Fruit fly (Drosophila melanogaster) whole organism, embryonic: Measurements from ENCODE around the gene TFAM.

Experiments used
- Adf1 ChIP-seq: fragments of 200-800 bp; sonication (Bioruptor generic); IDR thresholded peaks from 2 replicates; pipeline ENCODE4 v1.3.6; 2022; ENCODE audit warnings: missing biosample characterization, missing genetic modification characterization
- BtbVII ChIP-seq: fragments of 200-800 bp; sonication (Bioruptor generic); optimal IDR thresholded peaks from 3 replicates; lab custom pipeline; 2017; ENCODE audit warnings: missing biosample characterization, mild to moderate bottlenecking, missing genetic modification characterization
- CG11504 ChIP-seq: fragments of 200-800 bp; sonication (Bioruptor generic); optimal IDR thresholded peaks from 3 replicates; lab custom pipeline; 2019; ENCODE audit warnings: missing biosample characterization, mild to moderate bottlenecking, missing genetic modification characterization, moderate library complexity
- CG11723 ChIP-seq: fragments of 200-800 bp; sonication (Bioruptor generic); optimal IDR thresholded peaks from 2 replicates; lab custom pipeline; 2017; ENCODE audit warnings: missing biosample characterization, mild to moderate bottlenecking, missing genetic modification characterization
- CG12071 ChIP-seq: fragments of 200-800 bp; sonication (Bioruptor generic); optimal IDR thresholded peaks from 3 replicates; lab custom pipeline; 2018; ENCODE audit warnings: missing biosample characterization, mild to moderate bottlenecking, missing genetic modification characterization
- CG12104 ChIP-seq: fragments of 200-800 bp; sonication (Bioruptor generic); optimal IDR thresholded peaks from 3 replicates; lab custom pipeline; 2016; ENCODE audit warnings: missing biosample characterization, missing genetic modification characterization
- CG12769 ChIP-seq: fragments of 200-800 bp; sonication (Bioruptor generic); optimal IDR thresholded peaks from 2 replicates; lab custom pipeline; 2019; ENCODE audit warnings: missing biosample characterization, mild to moderate bottlenecking, missing genetic modification characterization, moderate library complexity
- CG14965 ChIP-seq: fragments of 200-800 bp; sonication (Bioruptor generic); optimal IDR thresholded peaks from 2 replicates; lab custom pipeline; 2016; ENCODE audit warnings: missing biosample characterization, missing genetic modification characterization, borderline replicate concordance
- CG1529 ChIP-seq: fragments of 200-800 bp; sonication (Bioruptor generic); optimal IDR thresholded peaks from 3 replicates; lab custom pipeline; 2018; ENCODE audit warnings: missing biosample characterization, missing genetic modification characterization
- CG16813 ChIP-seq: fragments of 200-800 bp; sonication (Bioruptor generic); IDR thresholded peaks from 3 replicates; pipeline ENCODE4 v1.3.6; 2022; ENCODE audit warnings: missing biosample characterization, missing genetic modification characterization; ENCODE audit not compliant: partially characterized antibody
- CG17186 ChIP-seq: fragments of 200-800 bp; sonication (Bioruptor generic); optimal IDR thresholded peaks from 3 replicates; lab custom pipeline; 2017; ENCODE audit warnings: missing biosample characterization, missing genetic modification reagents, missing genetic modification characterization
- CG17829 ChIP-seq: fragments of 200-800 bp; optimal IDR thresholded peaks from 2 replicates; lab custom pipeline; 2019; ENCODE audit warnings: missing biosample characterization, mild to moderate bottlenecking, missing genetic modification characterization, moderate library complexity
- CG18599 ChIP-seq: fragments of 200-800 bp; sonication (Bioruptor generic); optimal IDR thresholded peaks from 3 replicates; lab custom pipeline; 2017; ENCODE audit warnings: missing biosample characterization, missing genetic modification characterization, mild to moderate bottlenecking, moderate library complexity, missing genetic modification reagents
- CG18619 ChIP-seq: fragments of 200-800 bp; sonication (Bioruptor generic); optimal IDR thresholded peaks from 3 replicates; lab custom pipeline; 2017; ENCODE audit warnings: missing biosample characterization, mild to moderate bottlenecking, missing genetic modification characterization
- CG2678 ChIP-seq: fragments of 200-800 bp; sonication (Bioruptor generic); optimal IDR thresholded peaks from 3 replicates; lab custom pipeline; 2019; ENCODE audit warnings: missing biosample characterization, mild to moderate bottlenecking, missing genetic modification characterization, moderate library complexity
- CG4360 ChIP-seq: fragments of 200-800 bp; sonication (Bioruptor generic); IDR thresholded peaks from 2 replicates; pipeline ENCODE4 v1.3.6; 2022; ENCODE audit warnings: missing biosample characterization, missing genetic modification characterization
- CG9876 ChIP-seq: fragments of 200-800 bp; sonication (Bioruptor generic); optimal IDR thresholded peaks from 2 replicates; lab custom pipeline; 2016; ENCODE audit warnings: missing biosample characterization, missing genetic modification characterization
- Dref ChIP-seq: fragments of 200-800 bp; sonication (Bioruptor generic); IDR thresholded peaks from 2 replicates; pipeline ENCODE4 v1.3.6; 2022; ENCODE audit warnings: missing biosample characterization, missing genetic modification characterization
- ERR ChIP-seq: fragments of 200-800 bp; sonication (Bioruptor generic); optimal IDR thresholded peaks from 2 replicates; lab custom pipeline; 2016; ENCODE audit warnings: missing biosample characterization, missing genetic modification characterization
- Elba2 ChIP-seq: fragments of 200-800 bp; sonication (Bioruptor generic); optimal IDR thresholded peaks from 3 replicates; lab custom pipeline; 2016; ENCODE audit warnings: missing biosample characterization, missing genetic modification characterization
- Fer1 ChIP-seq: fragments of 200-800 bp; sonication (Bioruptor generic); optimal IDR thresholded peaks from 2 replicates; lab custom pipeline; 2017; ENCODE audit warnings: missing biosample characterization, mild to moderate bottlenecking, missing genetic modification characterization
- HLH54F ChIP-seq: fragments of 200-800 bp; sonication (Bioruptor generic); optimal IDR thresholded peaks from 3 replicates; lab custom pipeline; 2016; ENCODE audit warnings: missing biosample characterization, missing genetic modification characterization
- Hr3 ChIP-seq: fragments of 200-800 bp; sonication (Bioruptor generic); optimal IDR thresholded peaks from 3 replicates; lab custom pipeline; 2016; ENCODE audit warnings: missing biosample characterization, missing genetic modification characterization
- Lim3 ChIP-seq: fragments of 200-800 bp; sonication (Bioruptor generic); IDR thresholded peaks from 2 replicates; pipeline ENCODE4 v1.3.6; 2022; ENCODE audit warnings: missing biosample characterization, missing genetic modification characterization
- MESR4 ChIP-seq: fragments of 200-800 bp; sonication (Bioruptor generic); optimal IDR thresholded peaks from 2 replicates; lab custom pipeline; 2018; ENCODE audit warnings: missing biosample characterization, mild to moderate bottlenecking, missing genetic modification characterization, moderate library complexity
- Poxn ChIP-seq: fragments of 200-800 bp; sonication (Bioruptor generic); IDR thresholded peaks from 2 replicates; pipeline ENCODE4 v1.3.6; 2022; ENCODE audit warnings: missing biosample characterization, missing genetic modification characterization
- aop ChIP-seq: fragments of 200-800 bp; sonication (Bioruptor generic); IDR thresholded peaks from 2 replicates; pipeline ENCODE4 v1.3.6; 2022; ENCODE audit warnings: missing biosample characterization, missing genetic modification characterization
- ap ChIP-seq: fragments of 200-800 bp; sonication (Bioruptor generic); IDR thresholded peaks from 2 replicates; pipeline ENCODE4 v1.3.6; 2022; ENCODE audit warnings: missing biosample characterization, missing genetic modification characterization
- bcd ChIP-seq: fragments of 200-800 bp; sonication (Bioruptor generic); optimal IDR thresholded peaks from 2 replicates; lab custom pipeline; 2017; ENCODE audit warnings: missing biosample characterization, mild to moderate bottlenecking, missing genetic modification characterization
- caup ChIP-seq: fragments of 200-800 bp; sonication (Bioruptor generic); optimal IDR thresholded peaks from 3 replicates; lab custom pipeline; 2017; ENCODE audit warnings: missing biosample characterization, mild to moderate bottlenecking, missing genetic modification characterization, moderate library complexity; ENCODE audit not compliant: severe bottlenecking
- chn ChIP-seq: fragments of 200-800 bp; sonication (Bioruptor generic); optimal IDR thresholded peaks from 2 replicates; lab custom pipeline; 2016; ENCODE audit warnings: missing biosample characterization, missing genetic modification characterization
- dysf ChIP-seq: fragments of 200-800 bp; sonication (Bioruptor generic); IDR thresholded peaks from 3 replicates; pipeline ENCODE4 v1.3.6; 2022; ENCODE audit warnings: missing biosample characterization, missing genetic modification characterization
- eve ChIP-seq, 2 experiments: fragments of >200 bp; optimal IDR thresholded peaks; 2 replicates each; lab custom pipeline; 2017; ENCODE audit warnings: missing biosample characterization in 2 of 2, missing genetic modification characterization in 2 of 2
- ewg ChIP-seq: fragments of 200-800 bp; sonication (Bioruptor generic); optimal IDR thresholded peaks from 3 replicates; lab custom pipeline; 2017; ENCODE audit warnings: mild to moderate bottlenecking, missing biosample characterization, missing genetic modification reagents, missing genetic modification characterization
- fd3F ChIP-seq: fragments of 200-800 bp; sonication (Bioruptor generic); optimal IDR thresholded peaks from 2 replicates; lab custom pipeline; 2018; ENCODE audit warnings: missing biosample characterization, mild to moderate bottlenecking, missing genetic modification characterization, moderate library complexity
- gfzf ChIP-seq: fragments of 200-800 bp; sonication (Bioruptor generic); optimal IDR thresholded peaks from 2 replicates; lab custom pipeline; 2016; ENCODE audit warnings: missing biosample characterization, mild to moderate bottlenecking, missing genetic modification characterization, moderate library complexity
- insv ChIP-seq, 2 experiments: fragments of 200-800 bp; sonication (Bioruptor generic); optimal IDR thresholded peaks; 3 replicates each; lab custom pipeline; 2016 to 2018; ENCODE audit warnings: missing biosample characterization in 2 of 2, missing genetic modification characterization in 2 of 2
- inv ChIP-seq: fragments of 200-800 bp; sonication (Bioruptor generic); IDR thresholded peaks from 2 replicates; pipeline ENCODE4 v1.3.6; 2022; ENCODE audit warnings: missing biosample characterization, missing genetic modification characterization; ENCODE audit not compliant: partially characterized antibody
- lbe ChIP-seq: fragments of 200-800 bp; sonication (Bioruptor generic); optimal IDR thresholded peaks from 2 replicates; lab custom pipeline; 2016; ENCODE audit warnings: missing biosample characterization, mild to moderate bottlenecking, missing genetic modification characterization
- nau ChIP-seq: fragments of 200-800 bp; sonication (Bioruptor generic); optimal IDR thresholded peaks from 3 replicates; lab custom pipeline; 2017; ENCODE audit warnings: missing biosample characterization, mild to moderate bottlenecking, missing genetic modification characterization, missing genetic modification reagents
- nom ChIP-seq: fragments of 200-800 bp; sonication (Bioruptor generic); optimal IDR thresholded peaks from 2 replicates; lab custom pipeline; 2017; ENCODE audit warnings: missing biosample characterization, missing genetic modification characterization, mild to moderate bottlenecking, moderate library complexity, missing genetic modification reagents
- peb ChIP-seq: fragments of 200-800 bp; sonication (Bioruptor generic); IDR thresholded peaks from 2 replicates; pipeline ENCODE4 v1.3.6; 2022; ENCODE audit warnings: missing biosample characterization, missing genetic modification characterization
- phol ChIP-seq: fragments of 200-800 bp; sonication (Bioruptor generic); optimal IDR thresholded peaks from 3 replicates; lab custom pipeline; 2018; ENCODE audit warnings: missing biosample characterization, mild to moderate bottlenecking, missing genetic modification characterization, moderate library complexity
- ranshi ChIP-seq: fragments of 200-800 bp; sonication (Bioruptor generic); IDR thresholded peaks from 2 replicates; pipeline ENCODE4 v1.3.6; 2022; ENCODE audit warnings: missing biosample characterization, missing genetic modification characterization
- sens-2 ChIP-seq: fragments of 200-800 bp; sonication (Bioruptor generic); IDR thresholded peaks from 2 replicates; pipeline ENCODE4 v1.3.6; 2022; ENCODE audit warnings: missing biosample characterization, missing genetic modification characterization
- tup ChIP-seq: fragments of 200-800 bp; sonication (Bioruptor generic); optimal IDR thresholded peaks from 2 replicates; lab custom pipeline; 2016; ENCODE audit warnings: missing biosample characterization, mild to moderate bottlenecking, missing genetic modification characterization, moderate library complexity
- unc-4 ChIP-seq: fragments of 200-800 bp; sonication (Bioruptor generic); IDR thresholded peaks from 2 replicates; pipeline ENCODE4 v1.3.6; 2022; ENCODE audit warnings: missing biosample characterization, missing genetic modification characterization; ENCODE audit not compliant: partially characterized antibody
- wor ChIP-seq: fragments of 200-800 bp; sonication (Bioruptor generic); IDR thresholded peaks from 2 replicates; pipeline ENCODE4 v1.3.6; 2022; ENCODE audit warnings: missing biosample characterization, missing genetic modification characterization
- yki ChIP-seq: fragments of >200 bp; optimal IDR thresholded peaks from 3 replicates; lab custom pipeline; 2018
- zen2 ChIP-seq: fragments of 200-800 bp; sonication (Bioruptor generic); IDR thresholded peaks from 3 replicates; pipeline ENCODE4 v1.3.6; 2022; ENCODE audit warnings: missing biosample characterization, missing genetic modification characterization; ENCODE audit not compliant: partially characterized antibody

Gene TFAM

DNA sequence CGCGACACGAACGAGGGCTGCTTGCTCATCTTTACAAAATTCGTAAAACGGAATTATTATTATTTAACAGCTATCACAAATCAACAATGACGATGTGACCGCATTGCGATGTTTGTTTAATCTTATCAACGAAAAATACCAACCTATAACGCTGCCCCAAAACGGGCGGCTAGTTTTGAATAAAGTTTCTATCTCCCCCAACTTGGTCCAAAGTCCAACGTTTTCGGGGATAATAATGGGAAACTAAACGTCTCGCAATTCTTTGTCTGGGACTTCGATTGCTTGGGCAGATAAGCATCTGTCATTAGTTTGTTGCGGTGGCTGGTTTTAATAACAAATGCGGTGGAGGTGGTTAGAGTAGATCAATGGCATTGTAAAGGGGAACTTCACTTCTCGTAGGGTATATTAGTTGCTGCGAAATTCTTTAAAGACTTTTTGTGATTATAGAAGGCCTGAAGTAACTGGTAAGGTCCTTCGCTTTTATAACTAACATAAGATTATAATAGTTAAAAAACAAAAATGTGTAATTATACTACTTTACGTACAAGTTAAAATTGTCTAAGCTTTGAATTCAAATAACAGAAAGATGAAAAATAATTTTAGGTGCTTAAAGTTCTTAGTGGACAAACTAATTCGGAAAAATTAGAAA lies 16.7 kb downstream of the TFAM start, which contains the start of gene CG15922 (continued):
- TF ChIP-seq Adf1 (GFP tag; lab: Robert Waterston, UW), result no peak
- TF ChIP-seq insv (GFP tag; optimal IDR thresholded peaks at IDR 0.05; lab: Kevin White, UChicago), result no peak
- no peak for TF ChIP-seq ranshi (GFP tag; lab: Robert Waterston, UW)
- no peak for TF ChIP-seq CG1529
- peak; percentile 9 for TF ChIP-seq HLH54F
- no peak for TF ChIP-seq CG18619
- peak; percentile 32 for TF ChIP-seq MESR4 (GFP tag; lab: Kevin White, UChicago)
- no peak for TF ChIP-seq zen2
- no peak for TF ChIP-seq tup (GFP tag; lab: Kevin White, UChicago)
- TF ChIP-seq Poxn (GFP tag; lab: Robert Waterston, UW), result no peak
- peak; percentile 32 for TF ChIP-seq bcd (GFP tag; lab: Kevin White, UChicago)
- no peak for TF ChIP-seq CG17186 (GFP tag; lab: Kevin White, UChicago)
- peak; percentile 81 for TF ChIP-seq nom
- TF ChIP-seq CG4360 (GFP tag; lab: Robert Waterston, UW), result no peak
- no peak for TF ChIP-seq eve (GFP tag; optimal IDR thresholded peaks at IDR 0.05; lab: Kevin White, UChicago)
- peak; percentile 0 for TF ChIP-seq CG18599 (GFP tag; lab: Kevin White, UChicago)
- no peak for TF ChIP-seq sens-2 (GFP tag; lab: Robert Waterston, UW)
- TF ChIP-seq CG14965, result no peak
- no peak for TF ChIP-seq CG12071 (GFP tag; lab: Kevin White, UChicago)
- 0 out of 2 replicates have a peak, but pooled peaks have one; percentile 31 for TF ChIP-seq ap
- no peak for TF ChIP-seq CG17829 (tag; lab: Kevin White, UChicago)
- TF ChIP-seq ERR (GFP tag; lab: Kevin White, UChicago), result no peak
- TF ChIP-seq aop, result no peak
- TF ChIP-seq CG16813 (GFP tag; lab: Robert Waterston, UW), result no peak
- no peak for TF ChIP-seq Lim3 (GFP tag; lab: Robert Waterston, UW)
- TF ChIP-seq CG11504, result peak; percentile 59
- no peak for TF ChIP-seq phol (tag; lab: Kevin White, UChicago)
- TF ChIP-seq dysf (GFP tag; lab: Robert Waterston, UW), result no peak
- no peak for TF ChIP-seq fd3F
- peak; percentile 50 for TF ChIP-seq CG2678 (tag; lab: Kevin White, UChicago)
- TF ChIP-seq yki, result no peak
- peak; percentile 77 for TF ChIP-seq gfzf (GFP tag; lab: Kevin White, UChicago)
- TF ChIP-seq CG9876 (GFP tag; lab: Kevin White, UChicago), result no peak
- no peak for TF ChIP-seq ewg (GFP tag; lab: Kevin White, UChicago)
- TF ChIP-seq wor (GFP tag; lab: Robert Waterston, UW), result 0 out of 2 replicates have a peak, but pooled peaks have one; percentile 13
- no peak for TF ChIP-seq Elba2
- TF ChIP-seq unc-4 (GFP tag; lab: Robert Waterston, UW), result 0 out of 2 replicates have a peak, but pooled peaks have one; percentile 13
- peak; percentile 12 for TF ChIP-seq CG12769 (tag; lab: Kevin White, UChicago)
- TF ChIP-seq Hr3 (GFP tag; lab: Kevin White, UChicago), result no peak
- TF ChIP-seq CG11723 (GFP tag; lab: Kevin White, UChicago), result no peak
- no peak for TF ChIP-seq caup (GFP tag; lab: Kevin White, UChicago)
- no peak for TF ChIP-seq BtbVII (GFP tag; lab: Kevin White, UChicago)
- no peak for TF ChIP-seq chn (GFP tag; lab: Kevin White, UChicago)
- TF ChIP-seq inv (GFP tag; lab: Robert Waterston, UW), result no peak
- no peak for TF ChIP-seq lbe (GFP tag; lab: Kevin White, UChicago)
- TF ChIP-seq nau (GFP tag; lab: Kevin White, UChicago), result no peak
- TF ChIP-seq Fer1 (GFP tag; lab: Kevin White, UChicago), result no peak
- TF ChIP-seq CG12104 (GFP tag; lab: Kevin White, UChicago), result peak; percentile 39
- TF ChIP-seq peb (GFP tag; lab: Robert Waterston, UW), result no peak
- no peak for TF ChIP-seq Dref (GFP tag; lab: Robert Waterston, UW)
